Fruit fly (Drosophila melanogaster) whole organism: ENCODE measurements around the gene Unc50.

Experiments used
- CG8478 ChIP-seq: fragments of >200 bp; optimal IDR thresholded peaks from 2 replicates; lab custom pipeline; 2018; ENCODE audit warnings: inconsistent platforms
- EcR ChIP-seq, 2 experiments: fragments of >200 bp; optimal IDR thresholded peaks; 2 replicates each; lab custom pipeline; 2017; ENCODE audit warnings: missing biosample characterization in 2 of 2, missing genetic modification characterization in 2 of 2, missing genetic modification reagents in 2 of 2
- pan ChIP-seq: fragments of >200 bp; optimal IDR thresholded peaks from 2 replicates; lab custom pipeline; 2017
- psq ChIP-seq: fragments of >200 bp; optimal IDR thresholded peaks from 2 replicates; lab custom pipeline; 2017
- usp ChIP-seq: fragments of >200 bp; optimal IDR thresholded peaks from 2 replicates; lab custom pipeline; 2017; ENCODE audit warnings: missing biosample characterization, missing genetic modification characterization, mixed read lengths

DNA sequence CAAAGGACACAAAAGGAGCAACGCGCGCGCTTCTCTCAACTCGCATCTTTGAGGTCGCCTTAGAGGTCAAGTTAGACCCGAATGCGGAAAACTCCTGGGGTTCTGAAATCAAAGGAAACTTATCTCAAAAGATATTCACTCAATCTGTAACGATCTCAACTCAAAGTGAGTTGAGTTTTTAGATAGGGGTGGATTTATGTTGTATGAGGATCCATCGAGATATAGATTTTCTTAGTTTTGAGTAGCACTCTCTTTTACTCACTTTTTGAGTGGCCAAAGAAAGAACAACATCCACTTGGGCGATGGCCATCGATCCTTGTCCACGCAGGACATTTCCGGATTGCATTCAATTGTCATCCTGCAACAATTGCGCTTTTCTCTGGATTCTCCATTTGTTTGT lies 4.2 kb upstream of the Unc50 start:
- TF ChIP-seq psq (no peak), usp (GFP tag; lab: Kevin White, UChicago) (no peak), CG8478 (lab: Kevin White, UChicago) (no peak), EcR (GFP tag; optimal IDR thresholded peaks at IDR 0.05; lab: Kevin White, UChicago) (no peak), pan (no peak)
